Worm (Caenorhabditis elegans): ENCODE data around the gene C05C8.1.

DNA sequence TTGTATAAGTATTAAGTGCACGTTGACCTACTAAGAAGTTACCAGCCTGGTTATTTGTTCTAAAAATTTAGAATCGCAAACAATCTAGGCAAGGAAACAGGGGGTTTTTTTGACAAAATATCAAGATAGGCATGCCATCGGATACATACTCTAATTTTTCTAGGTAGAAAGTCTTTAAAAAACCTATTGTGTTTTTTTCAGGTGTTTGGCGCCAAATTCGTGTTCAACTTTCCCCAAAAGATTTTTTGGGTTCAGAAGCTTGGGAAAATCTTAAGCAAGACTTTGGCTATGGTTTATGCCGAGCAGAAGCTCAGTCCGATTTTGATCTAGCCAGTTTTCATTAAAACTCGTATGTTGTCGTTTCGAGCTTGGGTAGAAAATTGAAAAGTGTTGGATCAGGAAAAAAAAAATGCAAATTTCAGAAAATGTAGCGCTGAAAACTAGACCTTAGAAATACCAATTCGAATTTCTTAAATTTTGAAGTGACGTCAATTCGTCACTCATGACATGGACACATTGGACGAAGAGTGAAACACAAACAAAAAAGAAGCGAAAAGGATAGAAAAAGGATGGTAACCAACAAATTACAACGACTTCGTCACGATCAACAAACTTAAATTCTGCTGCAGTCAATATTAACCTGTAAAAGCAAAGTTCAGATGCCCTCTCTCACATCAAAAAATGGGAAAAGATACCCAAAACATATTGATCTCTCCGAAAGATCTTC, 8.8 kb downstream of the C05C8.1 start:
- TF ChIP-seq zag-1 (tag; optimal IDR thresholded peaks at IDR 0.05) (no peak), sea-2 (GFP tag; optimal IDR thresholded peaks at IDR 0.05) (no peak), unc-39 (tag; optimal IDR thresholded peaks at IDR 0.05) (no peak), nhr-28 (tag; optimal IDR thresholded peaks at IDR 0.05) (no peak), aly-2 (tag; optimal IDR thresholded peaks at IDR 0.05) (no peak), tbx-2 (tag; optimal IDR thresholded peaks at IDR 0.05) (no peak), lin-39 (tag; optimal IDR thresholded peaks at IDR 0.05) (no peak), snpc-4 (tag; optimal IDR thresholded peaks at IDR 0.05) (no peak), ztf-4 (tag; optimal IDR thresholded peaks at IDR 0.05) (no peak), pqm-1 (tag; optimal IDR thresholded peaks at IDR 0.05) (no peak), nhr-11 (tag; optimal IDR thresholded peaks at IDR 0.05) (no peak), ama-1 (optimal IDR thresholded peaks at IDR 0.05) (no peak), ZK546.5 (tag; optimal IDR thresholded peaks at IDR 0.05) (no peak), skn-1 (tag; optimal IDR thresholded peaks at IDR 0.05) (no peak)
